Fruit fly (Drosophila melanogaster) S2 (cell line): ENCODE measurements around the gene CapaR.

Source experiments
- CG8478 ChIP-seq: fragments of >200 bp; optimal IDR thresholded peaks from 2 replicates; lab custom pipeline; 2018
- CTCF ChIP-seq, 2 experiments: fragments of >200 bp; optimal IDR thresholded peaks; 2 replicates each; lab custom pipeline; 2018

DNA sequence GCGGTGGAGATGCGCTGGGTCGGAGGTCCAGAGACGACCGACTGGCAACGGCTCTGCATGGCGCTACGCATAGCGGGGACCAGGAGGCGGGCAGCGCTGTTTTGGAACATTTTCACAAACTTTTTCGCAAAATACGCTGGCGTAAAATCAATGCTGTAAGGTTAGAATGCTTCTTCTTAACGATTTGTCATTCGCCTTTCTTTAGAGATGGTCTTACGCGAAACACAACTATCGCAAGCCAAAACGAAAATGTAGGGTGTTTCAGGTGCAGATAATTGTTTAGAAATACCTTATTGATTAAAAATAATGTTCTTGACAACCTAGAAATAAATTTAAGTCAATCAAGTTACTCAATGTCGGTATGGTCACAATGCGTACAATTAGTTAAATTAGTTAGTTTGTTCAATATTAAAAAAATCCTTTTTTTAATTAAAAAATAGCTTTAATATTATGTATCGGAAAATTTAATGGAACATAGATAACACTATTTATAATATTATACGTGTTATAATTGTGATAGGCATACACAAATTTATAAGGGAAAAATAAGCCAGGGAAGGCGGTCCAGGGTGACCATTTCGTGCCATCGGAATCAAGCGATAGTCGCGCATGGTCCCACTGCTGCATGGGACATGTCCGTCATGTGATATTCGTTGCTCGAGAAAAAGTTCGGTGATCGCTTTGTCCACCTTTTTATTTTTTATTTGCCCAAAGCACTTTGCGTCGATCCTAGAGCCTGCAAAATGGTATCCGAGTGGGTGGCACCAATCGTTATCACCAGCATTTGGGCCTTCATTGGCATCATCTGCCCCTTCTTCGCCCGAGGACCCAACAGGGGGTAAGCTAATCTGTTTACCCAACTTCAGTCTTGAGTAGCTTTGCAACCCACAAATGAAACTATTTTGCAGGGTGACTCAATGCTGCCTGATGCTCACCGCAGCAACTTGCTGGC is 22.5 kb downstream of the CapaR start, which contains the start of the genes COX8 and VhaM9.7-b:
- TF ChIP-seq CG8478 (lab: Kevin White, UChicago) (no peak), CTCF (optimal IDR thresholded peaks at IDR 0.05; lab: Kevin White, UChicago) (peak; percentile 13 to 14)
